Worm (Caenorhabditis elegans) whole organism, early embryonic: Measurements from ENCODE around the gene srlf-30.

ENCODE experiments used
- ama-1 ChIP-seq: fragments of 150-350 bp; optimal IDR thresholded peaks from 2 replicates; lab custom pipeline; 2014
- ceh-13 ChIP-seq: fragments of 200-800 bp; sonication (Bioruptor generic); optimal IDR thresholded peaks from 2 replicates; lab custom pipeline; 2018; ENCODE audit warnings: mild to moderate bottlenecking, missing genetic modification characterization, missing compliant biosample characterization
- ceh-36 ChIP-seq: sonication (generic microtip); optimal IDR thresholded peaks from 2 replicates; lab custom pipeline; 2016; ENCODE audit warnings: missing genetic modification characterization, inconsistent platforms, missing compliant biosample characterization
- ets-7 ChIP-seq: sonication (generic microtip); optimal IDR thresholded peaks from 2 replicates; lab custom pipeline; 2016; ENCODE audit warnings: missing genotype, missing genetic modification characterization, missing compliant biosample characterization
- flt-1 ChIP-seq: fragments of 200-800 bp; sonication (Bioruptor generic); IDR thresholded peaks from 2 replicates; pipeline ENCODE4 v1.3.6; 2022; ENCODE audit warnings: missing genetic modification characterization, missing compliant biosample characterization
- hmbx-1 ChIP-seq: sonication (generic microtip); optimal IDR thresholded peaks from 2 replicates; lab custom pipeline; 2016; ENCODE audit warnings: mild to moderate bottlenecking, missing genetic modification characterization, missing compliant biosample characterization
- hmg-4 ChIP-seq: fragments of 200-800 bp; sonication (Bioruptor generic); optimal IDR thresholded peaks from 2 replicates; lab custom pipeline; 2018; ENCODE audit warnings: mild to moderate bottlenecking, missing genetic modification characterization, missing compliant biosample characterization
- hnd-1 ChIP-seq: sonication (generic microtip); optimal IDR thresholded peaks from 2 replicates; lab custom pipeline; 2016; ENCODE audit warnings: missing genetic modification characterization, missing compliant biosample characterization
- pes-1 ChIP-seq: fragments of 200-800 bp; sonication (Bioruptor generic); IDR thresholded peaks from 2 replicates; pipeline ENCODE4 v1.3.6; 2022; ENCODE audit warnings: missing genetic modification reagents, missing genetic modification characterization, missing compliant biosample characterization
- tra-4 ChIP-seq: sonication (generic microtip); optimal IDR thresholded peaks from 2 replicates; lab custom pipeline; 2017; ENCODE audit warnings: missing genetic modification characterization, missing compliant biosample characterization

ce11 chrIV:10936906-10937540 lies 36.8 kb downstream of the srlf-30 start, which contains the start of gene fic-1:
- TF ChIP-seq ceh-36 (no peak), ama-1 (lab: Kevin White, UChicago) (no peak), hnd-1 (no peak), ets-7 (tag; lab: Kevin White, UChicago) (no peak), ceh-13 (GFP tag; lab: Kevin White, UChicago) (no peak), flt-1 (GFP tag; lab: Robert Waterston, UW) (no peak), hmg-4 (GFP tag; lab: Kevin White, UChicago) (no peak), hmbx-1 (tag; lab: Kevin White, UChicago) (no peak), tra-4 (no peak), pes-1 (GFP tag; lab: Robert Waterston, UW) (no peak)
